Fruit fly (Drosophila melanogaster): ENCODE results near the gene Hmu.

Hmu gene

dm6 chr3R:27289638-27290037, 1.1 kb downstream of the Hmu start:
- TF ChIP-seq CG8478 (optimal IDR thresholded peaks at IDR 0.05), result no peak
- no peak for TF ChIP-seq EcR (GFP tag; optimal IDR thresholded peaks at IDR 0.05)
- no peak for TF ChIP-seq pan (optimal IDR thresholded peaks at IDR 0.05)

DNA sequence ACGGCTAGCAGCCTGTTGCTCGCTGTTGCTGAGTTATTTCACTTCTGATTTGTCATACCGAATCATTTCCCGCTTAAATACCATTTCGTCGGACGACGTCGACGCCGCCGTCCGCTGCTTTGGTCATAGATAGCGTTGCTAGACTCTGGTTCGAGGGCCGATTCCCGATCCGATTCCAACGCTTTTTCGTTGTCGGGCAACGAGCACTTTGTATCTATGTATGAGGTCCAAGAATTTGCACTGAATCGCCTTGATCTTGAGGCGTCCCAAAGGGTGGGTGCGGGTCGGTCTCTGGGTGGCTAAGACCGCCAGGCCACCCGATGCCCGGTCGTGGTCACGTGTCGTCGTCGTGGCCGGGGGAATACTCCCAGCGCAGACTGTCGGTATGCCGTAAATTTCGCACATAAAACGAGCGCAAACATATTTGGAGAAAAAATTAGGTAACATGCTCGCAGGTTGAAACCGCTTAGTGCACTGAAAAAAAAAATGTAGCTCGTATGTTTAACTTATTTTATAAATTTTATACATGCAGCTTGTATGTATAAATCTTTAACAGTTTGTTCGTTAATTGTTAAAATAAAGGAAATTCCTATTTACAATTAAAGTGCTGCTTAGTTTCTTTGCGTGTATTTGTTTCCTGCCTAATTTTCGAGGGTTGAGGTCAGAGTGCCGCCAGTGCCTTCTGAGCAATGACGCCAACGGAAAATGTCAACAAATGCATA, 3.8 kb downstream of the Hmu start, which contains the start of gene CG3348:
Gene CG3348 (minus strand): TSS at position 51 of the 722 bp plus-strand sequence.
- TF ChIP-seq CG8478 (optimal IDR thresholded peaks at IDR 0.05) (no peak), EcR (GFP tag; optimal IDR thresholded peaks at IDR 0.05) (no peak), psq (optimal IDR thresholded peaks at IDR 0.05) (no peak), Dll (optimal IDR thresholded peaks at IDR 0.05) (no peak)

- no peak for TF ChIP-seq psq (optimal IDR thresholded peaks at IDR 0.05)
- TF ChIP-seq usp (GFP tag; optimal IDR thresholded peaks at IDR 0.05), result no peak
- no peak for TF ChIP-seq CG8478 (optimal IDR thresholded peaks at IDR 0.05)
- TF ChIP-seq Dll (optimal IDR thresholded peaks at IDR 0.05), result no peak
- no peak for TF ChIP-seq pan (optimal IDR thresholded peaks at IDR 0.05)
- TF ChIP-seq EcR (GFP tag; optimal IDR thresholded peaks at IDR 0.05), result no peak
These were observed 4.5 kb downstream of the Hmu start for dm6 chr3R:27293065-27293464.

dm6 chr3R:27294113-27294512, 5.5 kb downstream of the Hmu start:
- no peak for TF ChIP-seq EcR (GFP tag; optimal IDR thresholded peaks at IDR 0.05)
- no peak for TF ChIP-seq pan (optimal IDR thresholded peaks at IDR 0.05)
- no peak for TF ChIP-seq psq (optimal IDR thresholded peaks at IDR 0.05)
- TF ChIP-seq usp (GFP tag; optimal IDR thresholded peaks at IDR 0.05), result no peak
- TF ChIP-seq CG8478 (optimal IDR thresholded peaks at IDR 0.05), result no peak
- no peak for TF ChIP-seq Dll (optimal IDR thresholded peaks at IDR 0.05)

DNA sequence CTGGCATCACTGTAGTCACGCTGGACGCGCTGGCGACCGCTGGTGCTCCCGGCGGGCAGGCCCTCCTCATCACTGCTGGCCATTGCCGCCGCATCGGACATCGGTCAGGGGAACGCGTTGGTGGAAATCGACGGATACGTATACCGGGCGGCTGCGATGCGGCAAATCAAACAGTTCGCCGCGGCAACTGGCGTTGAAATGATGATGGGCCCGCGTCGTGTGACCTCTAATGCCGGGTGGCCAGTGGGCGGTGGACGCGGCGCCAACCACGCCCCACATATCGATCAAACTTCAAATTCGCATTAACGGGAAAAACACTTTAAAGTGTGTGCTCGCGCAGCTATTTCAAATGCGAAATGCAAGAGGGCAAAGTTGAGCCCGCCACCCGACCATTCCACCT, 33.7 kb downstream of the Hmu start, which contains the start of gene CG3339:
Gene CG3339 (minus strand): TSS at position 101 of the 400 bp plus-strand sequence.
- no peak for TF ChIP-seq EcR (GFP tag; optimal IDR thresholded peaks at IDR 0.05)
- TF ChIP-seq pan (optimal IDR thresholded peaks at IDR 0.05), result no peak
- TF ChIP-seq psq (optimal IDR thresholded peaks at IDR 0.05), result no peak
- TF ChIP-seq CG8478 (optimal IDR thresholded peaks at IDR 0.05), result no peak
- no peak for TF ChIP-seq Dll (optimal IDR thresholded peaks at IDR 0.05)
- TF ChIP-seq usp (GFP tag; optimal IDR thresholded peaks at IDR 0.05), result no peak

DNA sequence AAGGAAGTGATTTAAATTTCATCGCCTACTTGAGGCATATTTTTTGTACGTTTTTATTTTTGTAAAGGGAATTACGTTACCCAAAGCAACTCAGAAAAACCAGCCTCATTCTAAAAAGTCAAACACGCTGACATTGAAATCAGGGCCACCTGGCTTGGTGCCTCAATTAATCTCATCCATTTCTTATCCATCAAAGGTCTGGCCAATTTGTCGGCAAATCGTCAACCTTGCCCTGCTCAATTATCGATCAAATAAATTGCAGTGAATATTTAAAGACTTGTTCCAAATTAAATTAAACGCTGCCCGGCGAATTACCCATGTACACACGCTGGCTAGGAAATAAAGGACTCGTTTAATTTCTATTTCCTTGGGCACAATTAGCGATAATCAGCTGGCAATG, 42.2 kb downstream of the Hmu start, which contains the start of gene CG3330:
Gene CG3330 (minus strand): TSS at position 101 of the 400 bp plus-strand sequence.
- no peak for TF ChIP-seq EcR (GFP tag; optimal IDR thresholded peaks at IDR 0.05)
- no peak for TF ChIP-seq CG8478 (optimal IDR thresholded peaks at IDR 0.05)
- no peak for TF ChIP-seq pan (optimal IDR thresholded peaks at IDR 0.05)
- no peak for TF ChIP-seq usp (GFP tag; optimal IDR thresholded peaks at IDR 0.05)
- no peak for TF ChIP-seq psq (optimal IDR thresholded peaks at IDR 0.05)
- no peak for TF ChIP-seq Dll (optimal IDR thresholded peaks at IDR 0.05)

- TF ChIP-seq pan (optimal IDR thresholded peaks at IDR 0.05), result no peak
- no peak for TF ChIP-seq EcR (GFP tag; optimal IDR thresholded peaks at IDR 0.05)
- TF ChIP-seq Dll (optimal IDR thresholded peaks at IDR 0.05), result no peak
- no peak for TF ChIP-seq psq (optimal IDR thresholded peaks at IDR 0.05)
- TF ChIP-seq CG8478 (optimal IDR thresholded peaks at IDR 0.05), result no peak
- no peak for TF ChIP-seq usp (GFP tag; optimal IDR thresholded peaks at IDR 0.05)
These were observed 51.8 kb downstream of the Hmu start, which contains the start of gene CG42534 for dm6 chr3R:27340322-27340721. Gene CG42534, plus strand, starts transcription at chr3R:27340622.
